Worm (Caenorhabditis elegans) whole organism, late embryonic: ENCODE results near the gene C34D1.4.

Source experiments
- ama-1 ChIP-seq: fragments of 150-350 bp; optimal IDR thresholded peaks from 2 replicates; lab custom pipeline; 2014
- ceh-48 ChIP-seq: sonication (generic microtip); optimal IDR thresholded peaks from 2 replicates; lab custom pipeline; 2016; ENCODE audit warnings: missing genetic modification characterization, inconsistent platforms, missing compliant biosample characterization
- fkh-10 ChIP-seq: fragments of 150-350 bp; optimal IDR thresholded peaks from 2 replicates; lab custom pipeline; 2014; ENCODE audit warnings: missing biosample characterization, missing genetic modification reagents, missing genetic modification characterization
- lin-11 ChIP-seq: fragments of 200-800 bp; sonication (Bioruptor generic); optimal IDR thresholded peaks from 2 replicates; lab custom pipeline; 2018; ENCODE audit warnings: mild to moderate bottlenecking, missing genetic modification characterization, missing compliant biosample characterization
- pqm-1 ChIP-seq: sonication (generic microtip); optimal IDR thresholded peaks from 2 replicates; lab custom pipeline; 2016; ENCODE audit warnings: missing genetic modification characterization, missing compliant biosample characterization

- TF ChIP-seq fkh-10 (GFP tag; lab: Kevin White, UChicago) (no peak), lin-11 (tag; lab: Kevin White, UChicago) (no peak), ama-1 (lab: Kevin White, UChicago) (no peak), pqm-1 (tag; lab: Kevin White, UChicago) (no peak), ceh-48 (tag; lab: Kevin White, UChicago) (no peak)
These were observed 6.2 kb downstream of the C34D1.4 start for ce11 chrV:13252862-13253261.
